Fruit fly (Drosophila melanogaster): Measurements from ENCODE around the gene hth.

hth gene

dm6 chr3R:10636028-10636427 lies 3.3 kb downstream of the hth start (continued):
- no peak for TF ChIP-seq CG13894 (tag; optimal IDR thresholded peaks at IDR 0.05)
- no peak for TF ChIP-seq CG7745 (tag; optimal IDR thresholded peaks at IDR 0.05)
- no peak for TF ChIP-seq C15 (GFP tag; IDR thresholded peaks at IDR 0.05)
- TF ChIP-seq nmo (GFP tag; optimal IDR thresholded peaks at IDR 0.05), result peak; percentile 74
- no peak for TF ChIP-seq sc (optimal IDR thresholded peaks at IDR 0.05)
- TF ChIP-seq sc (GFP tag; optimal IDR thresholded peaks at IDR 0.05), result peak; percentile 21
- peak; percentile 70 for TF ChIP-seq CG7839 (tag; optimal IDR thresholded peaks at IDR 0.05)
- TF ChIP-seq tup (GFP tag; optimal IDR thresholded peaks at IDR 0.05), result no peak
- peak; percentile 29 for TF ChIP-seq zen (tag; optimal IDR thresholded peaks at IDR 0.05)
- TF ChIP-seq Aef1 (GFP tag; IDR thresholded peaks at IDR 0.05), result no peak
- no peak for TF ChIP-seq CG1832 (GFP tag; optimal IDR thresholded peaks at IDR 0.05)
- TF ChIP-seq Dp (GFP tag; optimal IDR thresholded peaks at IDR 0.05), result no peak
- no peak for TF ChIP-seq CG12942 (GFP tag; optimal IDR thresholded peaks at IDR 0.05)
- no peak for TF ChIP-seq CG11695 (GFP tag; IDR thresholded peaks at IDR 0.05)
- peak; percentile 51 for TF ChIP-seq NC2β (GFP tag; optimal IDR thresholded peaks at IDR 0.05)
- TF ChIP-seq CG13424 (tag; optimal IDR thresholded peaks at IDR 0.05), result no peak
- no peak for TF ChIP-seq ap (GFP tag; IDR thresholded peaks at IDR 0.05)
- no peak for TF ChIP-seq Dek (tag; optimal IDR thresholded peaks at IDR 0.05)
- TF ChIP-seq E2f1 (GFP tag; IDR thresholded peaks at IDR 0.05), result peak; percentile 58
- TF ChIP-seq CG17186 (GFP tag; optimal IDR thresholded peaks at IDR 0.05), result no peak
- peak; percentile 3 for TF ChIP-seq Side (GFP tag; optimal IDR thresholded peaks at IDR 0.05)
- TF ChIP-seq CG8359 (GFP tag; optimal IDR thresholded peaks at IDR 0.05; ENCODE audit: borderline replicate concordance), result peak; percentile 24
- TF ChIP-seq Hmx (GFP tag; optimal IDR thresholded peaks at IDR 0.05), result no peak
- no peak for TF ChIP-seq Hand (GFP tag; optimal IDR thresholded peaks at IDR 0.05)
- no peak for TF ChIP-seq caup (GFP tag; optimal IDR thresholded peaks at IDR 0.05; ENCODE audit: severe bottlenecking)
- TF ChIP-seq Atf-2 (GFP tag; optimal IDR thresholded peaks at IDR 0.05), result no peak
- peak; percentile 68 for TF ChIP-seq CG6689 (GFP tag; IDR thresholded peaks at IDR 0.05)
- peak; percentile 9 for TF ChIP-seq CG18476 (GFP tag; optimal IDR thresholded peaks at IDR 0.05)
- TF ChIP-seq CG18011 (GFP tag; optimal IDR thresholded peaks at IDR 0.05), result no peak
- TF ChIP-seq Vsx1 (GFP tag; optimal IDR thresholded peaks at IDR 0.05), result no peak
- TF ChIP-seq CG2875 (GFP tag; optimal IDR thresholded peaks at IDR 0.05), result peak; percentile 38
- TF ChIP-seq CG34376 (GFP tag; optimal IDR thresholded peaks at IDR 0.05), result no peak
- TF ChIP-seq slou (GFP tag; optimal IDR thresholded peaks at IDR 0.05), result no peak
- no peak for TF ChIP-seq CG7786 (GFP tag; optimal IDR thresholded peaks at IDR 0.05)
- no peak for TF ChIP-seq CG13296 (GFP tag; optimal IDR thresholded peaks at IDR 0.05)
- TF ChIP-seq her (GFP tag; optimal IDR thresholded peaks at IDR 0.05), result no peak
- TF ChIP-seq nau (GFP tag; optimal IDR thresholded peaks at IDR 0.05), result no peak
- no peak for TF ChIP-seq amos (GFP tag; IDR thresholded peaks at IDR 0.05; ENCODE audit: partially characterized antibody)
- TF ChIP-seq ems (GFP tag; optimal IDR thresholded peaks at IDR 0.05), result peak; percentile 7
- TF ChIP-seq CG30403 (GFP tag; optimal IDR thresholded peaks at IDR 0.05), result peak; percentile 28
- TF ChIP-seq insv (GFP tag; optimal IDR thresholded peaks at IDR 0.05), result no peak
- TF ChIP-seq CG6254 (GFP tag; optimal IDR thresholded peaks at IDR 0.05), result peak; percentile 10
- peak; percentile 34 for TF ChIP-seq D19A (tag; optimal IDR thresholded peaks at IDR 0.05)
- TF ChIP-seq CG14441 (GFP tag; IDR thresholded peaks at IDR 0.05), result 0 out of 2 replicates have a peak, but pooled peaks have one; percentile 12
- TF ChIP-seq bcd (GFP tag; optimal IDR thresholded peaks at IDR 0.05), result peak; percentile 10
- no peak for TF ChIP-seq cato (GFP tag; optimal IDR thresholded peaks at IDR 0.05; ENCODE audit: borderline replicate concordance)
- peak; percentile 11 for TF ChIP-seq fd64A (GFP tag; optimal IDR thresholded peaks at IDR 0.05)
- TF ChIP-seq MTF-1 (GFP tag; optimal IDR thresholded peaks at IDR 0.05; ENCODE audit: borderline replicate concordance), result no peak
- no peak for TF ChIP-seq CG43689 (GFP tag; IDR thresholded peaks at IDR 0.05)
- TF ChIP-seq mld (GFP tag; IDR thresholded peaks at IDR 0.05; ENCODE audit: partially characterized antibody), result no peak

Data from whole organism, embryonic.